Worm (Caenorhabditis elegans): Measurements from ENCODE around the gene Y66A7A.9.

The Y66A7A.9 gene

DNA sequence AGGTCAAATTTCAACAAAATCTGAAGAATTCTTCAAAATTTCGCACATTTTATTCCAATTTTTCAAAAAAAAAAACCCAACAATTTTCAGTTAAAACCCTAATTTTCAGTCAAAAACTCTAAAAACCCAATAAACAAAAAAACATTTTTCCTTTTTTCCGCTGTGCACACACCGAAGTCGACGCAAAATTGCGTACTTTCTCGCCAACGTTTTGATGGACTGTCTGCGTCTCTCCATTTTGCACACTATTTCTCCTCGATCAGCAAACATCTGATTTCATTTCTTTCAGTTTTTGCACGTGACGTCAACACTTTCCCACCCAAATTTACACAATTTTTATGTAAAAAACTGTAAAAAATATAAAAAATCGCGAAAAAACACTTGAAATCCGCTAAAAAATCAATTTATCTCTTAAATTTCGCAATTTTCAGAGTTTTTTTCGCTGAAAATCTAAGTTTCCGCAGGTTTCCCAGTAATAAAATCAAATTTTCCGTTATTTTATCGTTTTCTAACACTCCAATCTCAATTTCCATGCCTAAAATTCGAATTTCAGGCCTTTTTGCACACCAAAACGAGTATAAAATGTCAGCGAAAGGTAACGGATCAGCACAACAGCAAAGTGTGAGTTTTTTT is 45.0 kb upstream of the Y66A7A.9 start, which contains the start of gene crh-1 (continued):
- TF ChIP-seq spr-1 (tag; optimal IDR thresholded peaks at IDR 0.05) = peak; percentile 45
- TF ChIP-seq R02D3.7 (tag; optimal IDR thresholded peaks at IDR 0.05) = no peak
- no peak for TF ChIP-seq Y48G9A.11 (GFP tag; IDR thresholded peaks at IDR 0.05)
- no peak for TF ChIP-seq ceh-82 (tag; optimal IDR thresholded peaks at IDR 0.05)
- TF ChIP-seq pqm-1 (tag; optimal IDR thresholded peaks at IDR 0.05) = no peak
- no peak for TF ChIP-seq nhr-237 (tag; optimal IDR thresholded peaks at IDR 0.05)
- no peak for TF ChIP-seq ceh-44 (GFP tag; IDR thresholded peaks at IDR 0.05)
- TF ChIP-seq zip-11 (GFP tag; IDR thresholded peaks at IDR 0.05) = no peak
- TF ChIP-seq ZK546.5 (tag; optimal IDR thresholded peaks at IDR 0.05) = no peak

DNA sequence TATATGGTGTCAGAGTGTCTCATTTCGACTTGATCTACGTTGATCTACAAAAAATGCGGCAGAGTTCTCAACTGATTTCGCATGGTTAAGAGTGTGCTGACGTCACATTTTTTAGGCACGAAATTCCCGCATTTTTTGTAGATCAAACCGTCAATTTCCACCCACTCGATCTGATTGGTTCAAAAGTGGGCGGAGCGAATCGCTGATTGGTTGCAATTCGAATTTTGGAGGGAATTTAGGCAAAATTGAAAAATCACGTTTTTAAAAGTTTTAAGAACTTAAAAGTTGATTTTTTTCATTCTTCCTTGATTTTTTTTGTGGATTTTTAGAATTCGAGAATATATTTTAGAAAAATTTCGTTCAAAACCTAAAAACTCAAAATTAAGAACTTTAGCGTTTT is 44.1 kb upstream of the Y66A7A.9 start:
- TF ChIP-seq ctbp-1 (GFP tag; IDR thresholded peaks at IDR 0.05) (no peak), lin-1 (GFP tag; IDR thresholded peaks at IDR 0.05) (no peak), nhr-42 (GFP tag; IDR thresholded peaks at IDR 0.05) (no peak), ceh-20 (GFP tag; IDR thresholded peaks at IDR 0.05) (no peak), ama-1 (optimal IDR thresholded peaks at IDR 0.05) (no peak), lin-38 (GFP tag; IDR thresholded peaks at IDR 0.05) (no peak)

DNA sequence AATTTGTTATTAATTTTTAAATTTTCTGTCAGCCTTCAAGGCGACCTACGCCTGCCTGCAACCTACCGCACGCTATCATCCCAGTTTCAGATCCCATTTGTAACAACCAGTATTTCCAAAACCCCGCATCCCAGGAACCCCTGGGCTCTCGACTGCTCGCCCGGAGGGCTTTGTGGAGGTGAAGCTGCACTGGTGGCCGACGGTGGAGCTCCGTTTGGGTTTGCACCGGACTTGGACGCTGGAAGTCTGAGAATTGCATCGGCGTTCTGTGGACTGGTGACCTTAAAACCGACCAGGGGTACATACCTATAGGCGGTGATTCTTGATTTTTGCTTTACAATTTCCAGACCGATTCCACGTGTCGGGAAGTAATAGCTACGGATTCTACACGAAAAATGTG is 39.2 kb upstream of the Y66A7A.9 start:
- TF ChIP-seq set-16 (GFP tag; IDR thresholded peaks at IDR 0.05) (peak; percentile 81), mep-1 (tag; optimal IDR thresholded peaks at IDR 0.05) (no peak), mxl-3 (GFP tag; optimal IDR thresholded peaks at IDR 0.05) (no peak), daf-16 (GFP tag; optimal IDR thresholded peaks at IDR 0.05) (no peak), daf-16 (tag; optimal IDR thresholded peaks at IDR 0.05) (no peak), ZK337.2 (GFP tag; IDR thresholded peaks at IDR 0.05) (no peak), D1046.2 (GFP tag; IDR thresholded peaks at IDR 0.05) (0 out of 2 replicates have a peak, but pooled peaks have one; percentile 18), dve-1 (tag; optimal IDR thresholded peaks at IDR 0.05; ENCODE audit: insufficient read depth) (no peak)

DNA sequence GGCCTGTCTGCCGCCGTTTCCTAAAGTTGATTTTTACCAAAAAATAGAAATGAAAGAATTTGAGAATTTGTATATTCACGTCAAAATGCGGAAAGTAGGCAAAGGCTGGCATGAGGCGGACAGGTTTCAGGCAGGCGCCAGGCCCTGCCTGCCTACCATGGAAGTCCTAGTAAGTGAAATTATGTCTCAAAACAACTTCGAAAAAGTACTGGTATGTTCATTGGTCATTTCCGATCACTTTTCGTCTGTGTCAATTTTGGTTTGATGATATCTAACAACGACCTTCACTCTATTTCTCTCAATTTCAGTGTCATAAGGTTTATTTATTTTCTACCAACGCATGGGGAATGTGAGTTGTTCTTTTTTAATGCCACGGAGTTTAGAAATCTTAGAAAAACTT is 37.9 kb upstream of the Y66A7A.9 start, which contains the start of gene faah-6:
Gene faah-6 (plus strand): TSS at position 301 of the 400 bp plus-strand sequence.
- TF ChIP-seq pqm-1 (tag; optimal IDR thresholded peaks at IDR 0.05) = no peak
- TF ChIP-seq lin-1 (GFP tag; IDR thresholded peaks at IDR 0.05) = no peak
- peak; percentile 76 for TF ChIP-seq aha-1 (tag)
- no peak for TF ChIP-seq madf-5 (GFP tag; IDR thresholded peaks at IDR 0.05)
- TF ChIP-seq tra-1 (GFP tag; IDR thresholded peaks at IDR 0.05) = no peak
- TF ChIP-seq nhr-42 (GFP tag; IDR thresholded peaks at IDR 0.05) = no peak

DNA sequence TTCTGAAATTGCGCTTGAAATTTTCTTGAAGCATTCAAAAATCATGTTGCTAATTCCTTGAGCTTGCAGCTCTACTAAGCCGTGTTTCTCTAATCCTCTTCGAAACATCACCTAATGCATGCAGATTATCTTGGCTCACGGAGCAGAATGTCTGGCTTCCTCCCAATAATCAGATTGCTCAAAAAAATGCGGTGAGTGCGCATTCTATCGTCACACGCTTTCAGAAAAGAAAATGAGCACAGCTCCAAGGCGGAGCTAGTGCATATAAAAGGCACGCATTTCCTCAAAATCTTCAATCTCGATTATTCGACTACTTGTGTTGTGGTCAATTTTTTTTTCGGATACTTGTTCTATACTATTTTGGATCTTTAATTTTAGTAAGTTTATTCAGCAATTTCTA is 29.1 kb upstream of the Y66A7A.9 start:
- TF ChIP-seq daf-12 (tag; optimal IDR thresholded peaks at IDR 0.05) (no peak), ceh-62 (tag; optimal IDR thresholded peaks at IDR 0.05) (no peak), saeg-2 (GFP tag; IDR thresholded peaks at IDR 0.05) (no peak), set-16 (GFP tag; IDR thresholded peaks at IDR 0.05) (no peak), ztf-7 (tag; optimal IDR thresholded peaks at IDR 0.05) (no peak), php-3 (GFP tag; IDR thresholded peaks at IDR 0.05) (no peak), nhr-10 (tag; optimal IDR thresholded peaks at IDR 0.05) (no peak), spr-3 (GFP tag; optimal IDR thresholded peaks at IDR 0.05) (no peak), dmd-9 (GFP tag; IDR thresholded peaks at IDR 0.05) (0 out of 2 replicates have a peak, but pooled peaks have one; percentile 23), egl-43 (GFP tag; IDR thresholded peaks at IDR 0.05) (no peak), snpc-1.2 (GFP tag; IDR thresholded peaks at IDR 0.05) (no peak), spr-1 (tag; optimal IDR thresholded peaks at IDR 0.05) (no peak), ces-1 (GFP tag; optimal IDR thresholded peaks at IDR 0.05) (peak; percentile 37), nhr-11 (tag; optimal IDR thresholded peaks at IDR 0.05) (no peak), nhr-77 (tag; optimal IDR thresholded peaks at IDR 0.05) (no peak), rbr-2 (tag; optimal IDR thresholded peaks at IDR 0.05) (peak; percentile 9), unc-62 (GFP tag; optimal IDR thresholded peaks at IDR 0.05 in 1 of 2) (no peak), unc-62 (tag; optimal IDR thresholded peaks at IDR 0.05) (no peak), pha-4 (GFP tag; IDR thresholded peaks at IDR 0.05) (no peak), pha-4 (tag; optimal IDR thresholded peaks at IDR 0.05) (no peak), lim-7 (GFP tag; IDR thresholded peaks at IDR 0.05) (no peak), zfp-2 (tag; optimal IDR thresholded peaks at IDR 0.05) (no peak), hlh-30 (tag; optimal IDR thresholded peaks at IDR 0.05; ENCODE audit: insufficient read depth) (peak; percentile 1)
